Fruit fly (Drosophila melanogaster) whole organism, prepupa: ENCODE measurements around the gene CG4161.
A peak's percentile ranks its signal among the peaks of the same experiment; 100 is the strongest.

ENCODE experiments used
- Blimp-1 ChIP-seq: fragments of 200-800 bp; sonication (Bioruptor generic); optimal IDR thresholded peaks from 3 replicates; lab custom pipeline; 2017; ENCODE audit warnings: missing biosample characterization, missing genetic modification characterization, mild to moderate bottlenecking, moderate library complexity, missing genetic modification reagents
- CG10631 ChIP-seq: fragments of 200-800 bp; sonication (Bioruptor generic); optimal IDR thresholded peaks from 2 replicates; lab custom pipeline; 2016; ENCODE audit warnings: missing biosample characterization, missing genetic modification characterization
- CG11762 ChIP-seq: fragments of 200-800 bp; sonication (Bioruptor generic); optimal IDR thresholded peaks from 3 replicates; lab custom pipeline; 2016; ENCODE audit warnings: missing biosample characterization, missing genetic modification characterization; ENCODE audit not compliant: insufficient read depth
- CG11902 ChIP-seq: fragments of 200-800 bp; sonication (Bioruptor generic); optimal IDR thresholded peaks from 3 replicates; lab custom pipeline; 2016; ENCODE audit warnings: missing biosample characterization, missing genetic modification characterization
- CG15336 ChIP-seq: fragments of 200-800 bp; sonication (Bioruptor generic); IDR thresholded peaks from 2 replicates; pipeline ENCODE4 v1.3.6; 2022; ENCODE audit warnings: missing biosample characterization, missing genetic modification characterization
- CG1621 ChIP-seq: fragments of 200-800 bp; sonication (Bioruptor generic); optimal IDR thresholded peaks from 3 replicates; lab custom pipeline; 2018; ENCODE audit warnings: missing biosample characterization, mild to moderate bottlenecking, missing genetic modification characterization
- CG3032 ChIP-seq: fragments of 200-800 bp; optimal IDR thresholded peaks from 2 replicates; lab custom pipeline; 2019; ENCODE audit warnings: missing biosample characterization, mild to moderate bottlenecking, missing genetic modification characterization, moderate library complexity
- CG32006 ChIP-seq: fragments of 200-800 bp; sonication (Bioruptor generic); optimal IDR thresholded peaks from 3 replicates; lab custom pipeline; 2017; ENCODE audit warnings: missing biosample characterization, mild to moderate bottlenecking, missing genetic modification characterization
- CG34406 ChIP-seq: fragments of 200-800 bp; sonication (Bioruptor generic); optimal IDR thresholded peaks from 3 replicates; lab custom pipeline; 2016; ENCODE audit warnings: missing biosample characterization, missing genetic modification characterization
- CG4318 ChIP-seq: fragments of 200-800 bp; sonication (Bioruptor generic); optimal IDR thresholded peaks from 3 replicates; lab custom pipeline; 2017; ENCODE audit warnings: missing biosample characterization, mild to moderate bottlenecking, missing genetic modification characterization
- CG6276 ChIP-seq: fragments of 200-800 bp; sonication (Bioruptor generic); optimal IDR thresholded peaks from 2 replicates; lab custom pipeline; 2017; ENCODE audit warnings: missing biosample characterization, mild to moderate bottlenecking, missing genetic modification characterization
- CG6792 ChIP-seq: fragments of 200-800 bp; sonication (Bioruptor generic); optimal IDR thresholded peaks from 3 replicates; lab custom pipeline; 2016; ENCODE audit warnings: missing biosample characterization, missing genetic modification characterization
- CG6808 ChIP-seq: fragments of 200-800 bp; sonication (Bioruptor generic); optimal IDR thresholded peaks from 3 replicates; lab custom pipeline; 2017; ENCODE audit warnings: missing biosample characterization, missing genetic modification characterization, mild to moderate bottlenecking, moderate library complexity, missing genetic modification reagents
- CG6854 ChIP-seq: fragments of 200-800 bp; sonication (Bioruptor generic); optimal IDR thresholded peaks from 2 replicates; lab custom pipeline; 2017; ENCODE audit warnings: missing biosample characterization, mild to moderate bottlenecking, missing genetic modification characterization
- CG7368 ChIP-seq: fragments of 200-800 bp; sonication (Bioruptor generic); optimal IDR thresholded peaks from 3 replicates; lab custom pipeline; 2016; ENCODE audit warnings: missing biosample characterization, missing genetic modification characterization
- CG8119 ChIP-seq: fragments of 200-800 bp; sonication (Bioruptor generic); IDR thresholded peaks from 3 replicates; pipeline ENCODE4 v1.3.6; 2022; ENCODE audit warnings: missing biosample characterization, missing genetic modification characterization
- CG8632 ChIP-seq: fragments of 200-800 bp; sonication (Bioruptor generic); optimal IDR thresholded peaks from 3 replicates; lab custom pipeline; 2016; ENCODE audit warnings: missing biosample characterization, missing genetic modification characterization
- CG9139 ChIP-seq: fragments of 200-800 bp; sonication (Bioruptor generic); optimal IDR thresholded peaks from 3 replicates; lab custom pipeline; 2017; ENCODE audit warnings: missing biosample characterization, mild to moderate bottlenecking, missing genetic modification characterization
- Eip75B ChIP-seq: fragments of 200-800 bp; sonication (Bioruptor generic); optimal IDR thresholded peaks from 3 replicates; lab custom pipeline; 2016; ENCODE audit warnings: missing biosample characterization, missing genetic modification characterization
- Ets21C ChIP-seq: fragments of 200-800 bp; sonication (Bioruptor generic); optimal IDR thresholded peaks from 3 replicates; lab custom pipeline; 2016; ENCODE audit warnings: missing biosample characterization, missing genetic modification characterization
- Gug ChIP-seq: fragments of 200-800 bp; sonication (Bioruptor generic); IDR thresholded peaks from 2 replicates; pipeline ENCODE4 v1.3.6; 2022; ENCODE audit warnings: missing biosample characterization, missing genetic modification characterization
- Hr38 ChIP-seq: sonication (Bioruptor generic); optimal IDR thresholded peaks from 2 replicates; lab custom pipeline; 2016; ENCODE audit warnings: missing biosample characterization, missing genetic modification characterization
- Hr39 ChIP-seq: fragments of 200-800 bp; sonication (Bioruptor generic); optimal IDR thresholded peaks from 2 replicates; lab custom pipeline; 2016; ENCODE audit warnings: missing biosample characterization, missing genetic modification characterization
- Hr4 ChIP-seq: fragments of 200-800 bp; sonication (Bioruptor generic); optimal IDR thresholded peaks from 3 replicates; lab custom pipeline; 2016; ENCODE audit warnings: missing biosample characterization, missing genetic modification characterization
- Lpt ChIP-seq: fragments of 200-800 bp; sonication (Bioruptor generic); optimal IDR thresholded peaks from 3 replicates; lab custom pipeline; 2016; ENCODE audit warnings: missing biosample characterization, missing genetic modification characterization
- Met ChIP-seq: fragments of 200-800 bp; sonication (Bioruptor generic); optimal IDR thresholded peaks from 3 replicates; lab custom pipeline; 2016; ENCODE audit warnings: missing biosample characterization, missing genetic modification characterization
- OdsH ChIP-seq: fragments of 200-800 bp; sonication (Bioruptor generic); optimal IDR thresholded peaks from 3 replicates; lab custom pipeline; 2016; ENCODE audit warnings: missing biosample characterization, missing genetic modification characterization
- Sox15 ChIP-seq: fragments of 200-800 bp; sonication (Bioruptor generic); optimal IDR thresholded peaks from 3 replicates; lab custom pipeline; 2016; ENCODE audit warnings: missing biosample characterization, missing genetic modification characterization
- achi ChIP-seq: fragments of 200-800 bp; sonication (Bioruptor generic); optimal IDR thresholded peaks from 3 replicates; lab custom pipeline; 2016; ENCODE audit warnings: missing biosample characterization, missing genetic modification characterization
- dac ChIP-seq: fragments of 200-800 bp; sonication (Bioruptor generic); optimal IDR thresholded peaks from 2 replicates; lab custom pipeline; 2017; ENCODE audit warnings: missing biosample characterization, mild to moderate bottlenecking, missing genetic modification characterization
- dsx ChIP-seq: fragments of 200-800 bp; optimal IDR thresholded peaks from 3 replicates; lab custom pipeline; 2019; ENCODE audit warnings: missing biosample characterization, mild to moderate bottlenecking, missing genetic modification characterization, moderate library complexity; ENCODE audit not compliant: poor library complexity, severe bottlenecking
- eg ChIP-seq: fragments of 200-800 bp; sonication (Bioruptor generic); IDR thresholded peaks from 3 replicates; pipeline ENCODE4 v1.3.6; 2022; ENCODE audit warnings: missing biosample characterization, missing genetic modification characterization
- esn ChIP-seq: fragments of 200-800 bp; sonication (Bioruptor generic); optimal IDR thresholded peaks from 2 replicates; lab custom pipeline; 2016; ENCODE audit warnings: missing biosample characterization, mild to moderate bottlenecking, missing genetic modification characterization, moderate library complexity
- fd59A ChIP-seq: fragments of 200-800 bp; sonication (Bioruptor generic); optimal IDR thresholded peaks from 2 replicates; lab custom pipeline; 2017; ENCODE audit warnings: missing biosample characterization, mild to moderate bottlenecking, missing genetic modification characterization, missing genetic modification reagents
- fkh ChIP-seq: fragments of 200-800 bp; sonication (Bioruptor generic); optimal IDR thresholded peaks from 3 replicates; lab custom pipeline; 2017; ENCODE audit warnings: missing biosample characterization, mild to moderate bottlenecking, missing genetic modification characterization, moderate library complexity
- net ChIP-seq: fragments of 200-800 bp; sonication (Bioruptor generic); optimal IDR thresholded peaks from 3 replicates; lab custom pipeline; 2016; ENCODE audit warnings: missing biosample characterization, missing genetic modification characterization
- pdm3 ChIP-seq: fragments of 200-800 bp; sonication (Bioruptor generic); optimal IDR thresholded peaks from 3 replicates; lab custom pipeline; 2016; ENCODE audit warnings: missing biosample characterization, missing genetic modification characterization
- salr ChIP-seq, 2 experiments: fragments of 200-800 bp; sonication (Bioruptor generic); optimal IDR thresholded peaks; 3 replicates each; lab custom pipeline; 2016 to 2018; ENCODE audit warnings: missing biosample characterization in 2 of 2, missing genetic modification characterization in 2 of 2, mild to moderate bottlenecking in 1 of 2
- spab ChIP-seq: fragments of 200-800 bp; sonication (Bioruptor generic); optimal IDR thresholded peaks from 2 replicates; lab custom pipeline; 2017; ENCODE audit warnings: missing biosample characterization, mild to moderate bottlenecking, missing genetic modification characterization, missing genetic modification reagents
- ss ChIP-seq, 2 experiments: fragments of 200-800 bp; sonication (Bioruptor generic); optimal IDR thresholded peaks; 2 replicates in 1 of 2; 3 replicates in 1 of 2; lab custom pipeline; 2017 to 2018; ENCODE audit warnings: mild to moderate bottlenecking in 2 of 2, missing biosample characterization in 2 of 2, missing genetic modification characterization in 2 of 2, moderate library complexity in 1 of 2
- svp ChIP-seq: fragments of 200-800 bp; sonication (Bioruptor generic); peaks from one replicate; lab custom pipeline; 2016; ENCODE audit warnings: missing biosample characterization, missing genetic modification characterization
- topi ChIP-seq: fragments of 200-800 bp; sonication (Bioruptor generic); optimal IDR thresholded peaks from 3 replicates; lab custom pipeline; 2016; ENCODE audit warnings: missing biosample characterization, missing genetic modification characterization
- vri ChIP-seq: fragments of 200-800 bp; sonication (Bioruptor generic); optimal IDR thresholded peaks from 3 replicates; lab custom pipeline; 2016; ENCODE audit warnings: missing biosample characterization, mild to moderate bottlenecking, missing genetic modification characterization

The CG4161 gene

dm6 chr2L:15404540-15404939, 28.6 kb upstream of the CG4161 start (continued):
- no peak for TF ChIP-seq Sox15 (GFP tag; lab: Kevin White, UChicago)
- TF ChIP-seq esn (GFP tag; lab: Kevin White, UChicago), result no peak
- no peak for TF ChIP-seq achi (GFP tag; lab: Kevin White, UChicago)
- TF ChIP-seq eg (GFP tag; lab: Robert Waterston, UW), result 0 out of 3 replicates have a peak, but pooled peaks have one; percentile 7
- TF ChIP-seq dac, result no peak
- TF ChIP-seq Hr39, result no peak
- TF ChIP-seq Lpt (GFP tag; lab: Kevin White, UChicago), result no peak
- TF ChIP-seq CG7368 (GFP tag; lab: Kevin White, UChicago), result no peak
- no peak for TF ChIP-seq svp
- TF ChIP-seq CG32006 (GFP tag; lab: Kevin White, UChicago), result peak; percentile 9
- TF ChIP-seq net (GFP tag; lab: Kevin White, UChicago), result peak; percentile 6
- TF ChIP-seq CG34406 (GFP tag; lab: Kevin White, UChicago), result no peak
- TF ChIP-seq spab, result peak; percentile 39
- no peak for TF ChIP-seq Hr38 (GFP tag; lab: Kevin White, UChicago)
- TF ChIP-seq CG6854 (GFP tag; lab: Kevin White, UChicago), result no peak
- no peak for TF ChIP-seq pdm3 (GFP tag; lab: Kevin White, UChicago)
- TF ChIP-seq CG15336 (GFP tag; lab: Robert Waterston, UW), result 0 out of 2 replicates have a peak, but pooled peaks have one; percentile 35
- TF ChIP-seq vri (GFP tag; lab: Kevin White, UChicago), result no peak
- TF ChIP-seq CG8632, result no peak
- no peak for TF ChIP-seq Eip75B (GFP tag; lab: Kevin White, UChicago)
- 0 out of 3 replicates have a peak, but pooled peaks have one; percentile 26 for TF ChIP-seq CG8119 (GFP tag; lab: Robert Waterston, UW)

DNA sequence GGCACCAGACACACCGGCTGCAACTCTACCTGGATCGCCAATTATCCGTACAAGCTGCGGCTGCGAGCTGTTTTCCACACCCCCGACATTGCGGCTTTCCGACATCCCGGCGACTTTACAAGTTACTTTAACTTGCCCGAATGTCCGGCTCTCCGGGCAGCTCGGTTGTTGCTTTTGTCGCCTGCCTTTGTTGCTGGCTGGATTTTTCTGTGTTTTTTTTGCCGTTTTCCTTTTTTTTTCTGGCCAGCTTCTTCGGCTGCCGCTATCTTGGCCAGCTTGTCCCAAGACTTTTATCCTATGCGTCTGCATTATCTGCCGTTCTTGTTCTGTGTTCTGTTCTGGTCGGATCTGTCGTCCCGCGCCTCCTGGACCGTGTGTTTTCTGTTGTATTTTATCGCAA, 27.2 kb upstream of the CG4161 start:
- TF ChIP-seq CG6808 (GFP tag; lab: Kevin White, UChicago), result peak; percentile 33
- TF ChIP-seq achi (GFP tag; lab: Kevin White, UChicago), result no peak
- TF ChIP-seq CG4318 (GFP tag; lab: Kevin White, UChicago), result no peak
- no peak for TF ChIP-seq CG6792 (GFP tag; lab: Kevin White, UChicago)
- peak; percentile 17 for TF ChIP-seq dsx
- peak; percentile 14 to 40 for TF ChIP-seq ss (GFP tag; optimal IDR thresholded peaks at IDR 0.05; lab: Kevin White, UChicago)
- peak; percentile 69 for TF ChIP-seq CG1621 (tag; lab: Kevin White, UChicago)
- no peak for TF ChIP-seq Eip75B (GFP tag; lab: Kevin White, UChicago)
- TF ChIP-seq Ets21C, result no peak
- TF ChIP-seq spab, result peak; percentile 18

DNA sequence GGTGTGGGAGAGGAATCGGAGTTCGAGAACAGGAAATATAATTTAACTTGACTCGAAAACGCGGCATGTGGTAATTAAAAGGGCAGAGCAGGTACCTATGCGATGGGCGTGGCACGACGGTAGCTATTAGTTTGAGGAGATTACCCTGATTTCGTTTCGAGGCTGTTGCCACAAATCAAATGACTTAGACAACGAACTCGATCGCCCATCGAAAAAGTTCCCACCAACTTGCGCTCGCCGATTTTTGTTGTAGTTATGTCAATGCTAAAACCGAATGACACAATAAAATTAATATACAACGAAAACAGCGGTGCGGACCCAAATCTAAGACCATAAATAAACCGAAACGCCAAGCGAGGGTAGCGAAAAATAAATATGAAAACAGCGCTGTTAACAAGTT, 26.1 kb upstream of the CG4161 start:
- TF ChIP-seq CG32006 (GFP tag; lab: Kevin White, UChicago) (no peak), topi (no peak), fd59A (GFP tag; lab: Kevin White, UChicago) (no peak), ss (GFP tag; optimal IDR thresholded peaks at IDR 0.05; lab: Kevin White, UChicago) (no peak), CG9139 (GFP tag; lab: Kevin White, UChicago) (no peak), CG11902 (GFP tag; lab: Kevin White, UChicago) (no peak), CG6792 (GFP tag; lab: Kevin White, UChicago) (no peak), Eip75B (GFP tag; lab: Kevin White, UChicago) (no peak), CG8119 (GFP tag; lab: Robert Waterston, UW) (no peak), Hr4 (GFP tag; lab: Kevin White, UChicago) (no peak), CG4318 (GFP tag; lab: Kevin White, UChicago) (no peak), CG8632 (no peak), salr (GFP tag; optimal IDR thresholded peaks at IDR 0.05; lab: Kevin White, UChicago) (no peak)

- no peak for TF ChIP-seq spab
- no peak for TF ChIP-seq dac
- no peak for TF ChIP-seq fkh (GFP tag; lab: Kevin White, UChicago)
- TF ChIP-seq CG6808 (GFP tag; lab: Kevin White, UChicago), result no peak
- peak; percentile 73 for TF ChIP-seq Met
- TF ChIP-seq CG10631, result no peak
- TF ChIP-seq achi (GFP tag; lab: Kevin White, UChicago), result no peak
- TF ChIP-seq CG34406 (GFP tag; lab: Kevin White, UChicago), result no peak
- no peak for TF ChIP-seq Blimp-1 (GFP tag; lab: Kevin White, UChicago)
- TF ChIP-seq CG3032 (tag; lab: Kevin White, UChicago), result no peak
- TF ChIP-seq svp, result peak; percentile 81
- TF ChIP-seq Ets21C, result no peak
- no peak for TF ChIP-seq CG9139 (GFP tag; lab: Kevin White, UChicago)
- no peak for TF ChIP-seq CG15336 (GFP tag; lab: Robert Waterston, UW)
- TF ChIP-seq CG6276 (GFP tag; lab: Kevin White, UChicago), result no peak
- TF ChIP-seq Hr38 (GFP tag; lab: Kevin White, UChicago), result no peak
- TF ChIP-seq eg (GFP tag; lab: Robert Waterston, UW), result no peak
- TF ChIP-seq esn (GFP tag; lab: Kevin White, UChicago), result peak; percentile 46
- TF ChIP-seq CG1621 (tag; lab: Kevin White, UChicago), result no peak
- TF ChIP-seq Hr4 (GFP tag; lab: Kevin White, UChicago), result no peak
- TF ChIP-seq OdsH, result no peak
- no peak for TF ChIP-seq CG11762
- no peak for TF ChIP-seq salr (GFP tag; optimal IDR thresholded peaks at IDR 0.05; lab: Kevin White, UChicago)
- TF ChIP-seq Gug (GFP tag; lab: Robert Waterston, UW), result no peak
Measured at dm6 chr2L:15407514-15407913, 25.6 kb upstream of the CG4161 start.
